Fruit fly (Drosophila melanogaster) S2 (cell line): ENCODE results near the gene Vha68-2.

Experiments
- CG8478 ChIP-seq: fragments of >200 bp; optimal IDR thresholded peaks from 2 replicates; lab custom pipeline; 2018
- CTCF ChIP-seq, 2 experiments: fragments of >200 bp; optimal IDR thresholded peaks; 2 replicates each; lab custom pipeline; 2018

dm6 chr2L:12932996-12933395, 41.1 kb upstream of the Vha68-2 start:
- no peak for TF ChIP-seq CTCF (optimal IDR thresholded peaks at IDR 0.05; lab: Kevin White, UChicago)
- no peak for TF ChIP-seq CG8478 (lab: Kevin White, UChicago)
